Fruit fly (Drosophila melanogaster) whole organism, embryonic: ENCODE data around the gene CG4653.

Experiments
- Abd-B ChIP-seq: fragments of 200-800 bp; sonication (Bioruptor generic); optimal IDR thresholded peaks from 2 replicates; lab custom pipeline; 2018; ENCODE audit warnings: missing biosample characterization, mild to moderate bottlenecking, missing genetic modification characterization, moderate library complexity
- Adf1 ChIP-seq: fragments of 200-800 bp; sonication (Bioruptor generic); IDR thresholded peaks from 2 replicates; pipeline ENCODE4 v1.3.6; 2022; ENCODE audit warnings: missing biosample characterization, missing genetic modification characterization
- Asciz ChIP-seq: fragments of 200-800 bp; sonication (Bioruptor generic); optimal IDR thresholded peaks from 2 replicates; lab custom pipeline; 2017; ENCODE audit warnings: missing biosample characterization, mild to moderate bottlenecking, missing genetic modification characterization, missing genetic modification reagents
- CG10366 ChIP-seq: fragments of 200-800 bp; sonication (Bioruptor generic); IDR thresholded peaks from 2 replicates; pipeline ENCODE4 v1.3.6; 2022; ENCODE audit warnings: missing biosample characterization, missing genetic modification characterization
- CG11695 ChIP-seq: fragments of 200-800 bp; sonication (Bioruptor generic); IDR thresholded peaks from 3 replicates; pipeline ENCODE4 v1.3.6; 2022; ENCODE audit warnings: missing biosample characterization, missing genetic modification characterization
- CG14014 ChIP-seq: fragments of 200-800 bp; sonication (Bioruptor generic); IDR thresholded peaks from 2 replicates; pipeline ENCODE4 v1.3.6; 2022; ENCODE audit warnings: missing biosample characterization, missing genetic modification characterization
- CG14441 ChIP-seq: fragments of 200-800 bp; sonication (Bioruptor generic); IDR thresholded peaks from 2 replicates; pipeline ENCODE4 v1.3.6; 2022; ENCODE audit warnings: missing biosample characterization, missing genetic modification characterization
- CG14667 ChIP-seq: fragments of 200-800 bp; sonication (Bioruptor generic); IDR thresholded peaks from 2 replicates; pipeline ENCODE4 v1.3.6; 2022; ENCODE audit warnings: missing biosample characterization, missing genetic modification characterization
- CG1529 ChIP-seq: fragments of 200-800 bp; sonication (Bioruptor generic); optimal IDR thresholded peaks from 3 replicates; lab custom pipeline; 2018; ENCODE audit warnings: missing biosample characterization, missing genetic modification characterization
- CG15479 ChIP-seq: fragments of 200-800 bp; sonication (Bioruptor generic); optimal IDR thresholded peaks from 3 replicates; lab custom pipeline; 2019; ENCODE audit warnings: missing biosample characterization, mild to moderate bottlenecking, missing genetic modification characterization, moderate library complexity
- CG2712 ChIP-seq: fragments of 200-800 bp; optimal IDR thresholded peaks from 3 replicates; lab custom pipeline; 2019; ENCODE audit warnings: missing biosample characterization, mild to moderate bottlenecking, missing genetic modification characterization, moderate library complexity
- CG31441 ChIP-seq: fragments of 200-800 bp; sonication (Bioruptor generic); IDR thresholded peaks from 2 replicates; pipeline ENCODE4 v1.3.6; 2022; ENCODE audit warnings: missing biosample characterization, missing genetic modification characterization
- CG33213 ChIP-seq: fragments of 200-800 bp; sonication (Bioruptor generic); optimal IDR thresholded peaks from 3 replicates; lab custom pipeline; 2016; ENCODE audit warnings: missing biosample characterization, missing genetic modification characterization
- CG6765 ChIP-seq: fragments of 200-800 bp; sonication (Bioruptor generic); optimal IDR thresholded peaks from 3 replicates; lab custom pipeline; 2017; ENCODE audit warnings: missing biosample characterization, mild to moderate bottlenecking, missing genetic modification characterization
- CG6813 ChIP-seq: fragments of 200-800 bp; sonication (Bioruptor generic); optimal IDR thresholded peaks from 2 replicates; lab custom pipeline; 2017; ENCODE audit warnings: missing biosample characterization, missing genetic modification characterization, mild to moderate bottlenecking, moderate library complexity, missing genetic modification reagents
- CG7372 ChIP-seq: fragments of 200-800 bp; sonication (Bioruptor generic); IDR thresholded peaks from 2 replicates; pipeline ENCODE4 v1.3.6; 2022; ENCODE audit warnings: missing biosample characterization, missing genetic modification characterization
- CG8359 ChIP-seq: fragments of 200-800 bp; sonication (Bioruptor generic); optimal IDR thresholded peaks from 2 replicates; lab custom pipeline; 2017; ENCODE audit warnings: missing biosample characterization, mild to moderate bottlenecking, missing genetic modification characterization, borderline replicate concordance
- CG9797 ChIP-seq: fragments of 200-800 bp; sonication (Bioruptor generic); optimal IDR thresholded peaks from 3 replicates; lab custom pipeline; 2018; ENCODE audit warnings: missing biosample characterization, mild to moderate bottlenecking, missing genetic modification characterization
- CHES-1-like ChIP-seq: fragments of 200-800 bp; sonication (Bioruptor generic); optimal IDR thresholded peaks from 2 replicates; lab custom pipeline; 2016; ENCODE audit warnings: missing biosample characterization, missing genetic modification characterization
- Chrac-16 ChIP-seq: fragments of 200-800 bp; sonication (Bioruptor generic); optimal IDR thresholded peaks from 3 replicates; lab custom pipeline; 2016; ENCODE audit warnings: missing biosample characterization, missing genetic modification characterization
- Dek ChIP-seq: fragments of 200-800 bp; sonication (Bioruptor generic); optimal IDR thresholded peaks from 3 replicates; lab custom pipeline; 2019; ENCODE audit warnings: missing biosample characterization, mild to moderate bottlenecking, missing genetic modification characterization, moderate library complexity
- Dfd ChIP-seq, 2 experiments: fragments of >200 bp; optimal IDR thresholded peaks; 2 replicates each; lab custom pipeline; 2017; ENCODE audit warnings: missing biosample characterization in 2 of 2, missing genetic modification characterization in 2 of 2
- Dll ChIP-seq: fragments of 200-800 bp; sonication (Bioruptor generic); IDR thresholded peaks from 4 replicates; pipeline ENCODE4 v1.3.6; 2022; ENCODE audit warnings: missing biosample characterization, missing genetic modification characterization; ENCODE audit not compliant: partially characterized antibody
- Doc3 ChIP-seq: fragments of 200-800 bp; sonication (Bioruptor generic); IDR thresholded peaks from 3 replicates; pipeline ENCODE4 v1.3.6; 2022; ENCODE audit warnings: missing biosample characterization, missing genetic modification characterization; ENCODE audit not compliant: partially characterized antibody
- Dp ChIP-seq: fragments of 200-800 bp; sonication (Bioruptor generic); optimal IDR thresholded peaks from 2 replicates; lab custom pipeline; 2018; ENCODE audit warnings: missing biosample characterization, mild to moderate bottlenecking, missing genetic modification characterization, moderate library complexity
- Drgx ChIP-seq: fragments of 200-800 bp; sonication (Bioruptor generic); IDR thresholded peaks from 2 replicates; pipeline ENCODE4 v1.3.6; 2022; ENCODE audit warnings: missing biosample characterization, missing genetic modification characterization
- Eip74EF ChIP-seq, 2 experiments: fragments of 200-800 bp in 1 of 2; fragments of >200 bp in 1 of 2; sonication (Bioruptor generic) in 1 of 2; optimal IDR thresholded peaks; 2 replicates each; lab custom pipeline; 2017 to 2019; ENCODE audit warnings: missing biosample characterization in 2 of 2, missing genetic modification characterization in 2 of 2, mild to moderate bottlenecking in 1 of 2, moderate library complexity in 1 of 2
- Hr39 ChIP-seq: fragments of >200 bp; optimal IDR thresholded peaks from 2 replicates; lab custom pipeline; 2017
- Max ChIP-seq: fragments of 200-800 bp; sonication (Bioruptor generic); optimal IDR thresholded peaks from 2 replicates; lab custom pipeline; 2016; ENCODE audit warnings: missing biosample characterization, mild to moderate bottlenecking, missing genetic modification characterization
- Mrtf ChIP-seq: fragments of 200-800 bp; sonication (Bioruptor generic); IDR thresholded peaks from 3 replicates; pipeline ENCODE4 v1.3.6; 2022; ENCODE audit warnings: missing biosample characterization, missing genetic modification characterization
- Oli ChIP-seq: fragments of 200-800 bp; sonication (Bioruptor generic); optimal IDR thresholded peaks from 2 replicates; lab custom pipeline; 2018; ENCODE audit warnings: missing biosample characterization, mild to moderate bottlenecking, missing genetic modification characterization, moderate library complexity
- Rx ChIP-seq: fragments of 200-800 bp; sonication (Bioruptor generic); IDR thresholded peaks from 2 replicates; pipeline ENCODE4 v1.3.6; 2022; ENCODE audit warnings: missing biosample characterization, missing genetic modification characterization
- Side ChIP-seq: fragments of 200-800 bp; sonication (Bioruptor generic); optimal IDR thresholded peaks from 2 replicates; lab custom pipeline; 2016; ENCODE audit warnings: missing biosample characterization, missing genetic modification characterization
- Sin3A ChIP-seq: fragments of >200 bp; optimal IDR thresholded peaks from 2 replicates; lab custom pipeline; 2018
- Trl ChIP-seq, 3 experiments: fragments of >200 bp in 2 of 3; fragments of 200-800 bp in 1 of 3; sonication (Bioruptor generic) in 1 of 3; optimal IDR thresholded peaks; 2 replicates in 1 of 3; 3 replicates in 2 of 3; lab custom pipeline; 2016 to 2017; ENCODE audit warnings: missing biosample characterization in 1 of 3, missing genetic modification characterization in 1 of 3
- cg ChIP-seq: fragments of 200-800 bp; sonication (Bioruptor generic); optimal IDR thresholded peaks from 3 replicates; lab custom pipeline; 2019; ENCODE audit warnings: missing biosample characterization, mild to moderate bottlenecking, missing genetic modification characterization, moderate library complexity
- chinmo ChIP-seq: fragments of 200-800 bp; sonication (Bioruptor generic); IDR thresholded peaks from 4 replicates; pipeline ENCODE4 v1.3.6; 2022; ENCODE audit warnings: missing biosample characterization, missing genetic modification characterization; ENCODE audit not compliant: partially characterized antibody
- chn ChIP-seq: fragments of 200-800 bp; sonication (Bioruptor generic); optimal IDR thresholded peaks from 2 replicates; lab custom pipeline; 2016; ENCODE audit warnings: missing biosample characterization, missing genetic modification characterization
- ci ChIP-seq: fragments of 200-800 bp; sonication (Bioruptor generic); IDR thresholded peaks from 3 replicates; pipeline ENCODE4 v1.3.6; 2022; ENCODE audit warnings: missing biosample characterization, missing genetic modification characterization
- dimm ChIP-seq: fragments of 200-800 bp; sonication (Bioruptor generic); IDR thresholded peaks from 2 replicates; pipeline ENCODE4 v1.3.6; 2022; ENCODE audit warnings: missing biosample characterization, missing genetic modification characterization
- fd3F ChIP-seq: fragments of 200-800 bp; sonication (Bioruptor generic); optimal IDR thresholded peaks from 2 replicates; lab custom pipeline; 2018; ENCODE audit warnings: missing biosample characterization, mild to moderate bottlenecking, missing genetic modification characterization, moderate library complexity
- gsb ChIP-seq: fragments of 200-800 bp; sonication (Bioruptor generic); IDR thresholded peaks from 2 replicates; pipeline ENCODE4 v1.3.6; 2022; ENCODE audit warnings: missing biosample characterization, missing genetic modification characterization
- lab ChIP-seq: fragments of 200-800 bp; sonication (Bioruptor generic); optimal IDR thresholded peaks from 3 replicates; lab custom pipeline; 2017; ENCODE audit warnings: missing biosample characterization, missing genetic modification characterization, mild to moderate bottlenecking, moderate library complexity, missing genetic modification reagents
- p53 ChIP-seq: fragments of 200-800 bp; sonication (Bioruptor generic); optimal IDR thresholded peaks from 2 replicates; lab custom pipeline; 2016; ENCODE audit warnings: missing biosample characterization, missing genetic modification characterization
- prd ChIP-seq, 3 experiments: fragments of >200 bp in 2 of 3; fragments of 200-800 bp in 1 of 3; sonication (Bioruptor generic) in 1 of 3; optimal IDR thresholded peaks in 2 of 3; IDR thresholded peaks in 1 of 3; 2 replicates in 2 of 3; 3 replicates in 1 of 3; pipeline versions ENCODE4 v1.3.6 to Lab custom; 2017 to 2022; ENCODE audit warnings: missing biosample characterization in 1 of 3, missing genetic modification characterization in 1 of 3
- pzg ChIP-seq: fragments of 200-800 bp; sonication (Bioruptor generic); optimal IDR thresholded peaks from 3 replicates; lab custom pipeline; 2018; ENCODE audit warnings: missing biosample characterization, mild to moderate bottlenecking, missing genetic modification characterization, moderate library complexity
- ssp ChIP-seq: fragments of 200-800 bp; sonication (Bioruptor generic); IDR thresholded peaks from 2 replicates; pipeline ENCODE4 v1.3.6; 2022; ENCODE audit warnings: missing biosample characterization, missing genetic modification characterization
- tup ChIP-seq: fragments of 200-800 bp; sonication (Bioruptor generic); optimal IDR thresholded peaks from 2 replicates; lab custom pipeline; 2016; ENCODE audit warnings: missing biosample characterization, mild to moderate bottlenecking, missing genetic modification characterization, moderate library complexity
- zf30C ChIP-seq: fragments of 200-800 bp; sonication (Bioruptor generic); optimal IDR thresholded peaks from 3 replicates; lab custom pipeline; 2018; ENCODE audit warnings: missing biosample characterization, mild to moderate bottlenecking, missing genetic modification characterization
- zfh2 ChIP-seq: fragments of 200-800 bp; sonication (Bioruptor generic); optimal IDR thresholded peaks from 2 replicates; lab custom pipeline; 2016; ENCODE audit warnings: missing biosample characterization, missing genetic modification characterization

Gene CG4653

dm6 chrX:16655724-16656235 is 48.1 kb upstream of the CG4653 start (continued):
- TF ChIP-seq pzg (no peak), CG7372 (GFP tag; lab: Robert Waterston, UW) (no peak), CG8359 (GFP tag; lab: Kevin White, UChicago) (no peak), CG14667 (GFP tag; lab: Robert Waterston, UW) (no peak), fd3F (no peak), CG9797 (no peak), dimm (GFP tag; lab: Robert Waterston, UW) (no peak), CG15479 (GFP tag; lab: Kevin White, UChicago) (peak; percentile 5), Mrtf (GFP tag; lab: Robert Waterston, UW) (no peak), CG6813 (GFP tag; lab: Kevin White, UChicago) (peak; percentile 24), Doc3 (GFP tag; lab: Robert Waterston, UW) (no peak), chinmo (peak; percentile 85; the same call in 2 of the 4 replicates), Adf1 (no peak), Dek (no peak), CG10366 (no peak), chn (GFP tag; lab: Kevin White, UChicago) (no peak), Sin3A (lab: Kevin White, UChicago) (no peak), tup (GFP tag; lab: Kevin White, UChicago) (no peak), CG14441 (GFP tag; lab: Robert Waterston, UW) (no peak), lab (GFP tag; lab: Kevin White, UChicago) (peak; percentile 59), Eip74EF (GFP tag; optimal IDR thresholded peaks at IDR 0.05; lab: Kevin White, UChicago) (no peak), ssp (GFP tag; lab: Robert Waterston, UW) (no peak), p53 (no peak), Trl (optimal IDR thresholded peaks at IDR 0.05; lab: Kevin White, UChicago) (peak in 1 of 2 experiments; percentile 57), Trl (GFP tag; optimal IDR thresholded peaks at IDR 0.05; lab: Kevin White, UChicago) (no peak), Side (GFP tag; lab: Kevin White, UChicago) (no peak), Drgx (GFP tag; lab: Robert Waterston, UW) (no peak), CG33213 (GFP tag; lab: Kevin White, UChicago) (no peak), zf30C (GFP tag; lab: Kevin White, UChicago) (no peak), CHES-1-like (GFP tag; lab: Kevin White, UChicago) (peak; percentile 34), zfh2 (no peak), Chrac-16 (GFP tag; lab: Kevin White, UChicago) (no peak), Oli (no peak), CG14014 (GFP tag; lab: Robert Waterston, UW) (no peak), Dll (GFP tag; lab: Robert Waterston, UW) (0 out of 4 replicates have a peak, but pooled peaks have one; percentile 13), Hr39 (lab: Kevin White, UChicago) (no peak), Rx (GFP tag; lab: Robert Waterston, UW) (no peak), Max (GFP tag; lab: Kevin White, UChicago) (peak; percentile 7), cg (GFP tag; lab: Kevin White, UChicago) (peak; percentile 90), gsb (GFP tag; lab: Robert Waterston, UW) (no peak), Asciz (no peak), Abd-B (GFP tag; lab: Kevin White, UChicago) (no peak), Dp (no peak), CG6765 (GFP tag; lab: Kevin White, UChicago) (no peak), Dfd (GFP tag; optimal IDR thresholded peaks at IDR 0.05; lab: Kevin White, UChicago) (no peak), ci (GFP tag; lab: Robert Waterston, UW) (no peak), prd (optimal IDR thresholded peaks at IDR 0.05; lab: Kevin White, UChicago) (no peak), prd (GFP tag; IDR thresholded peaks at IDR 0.05; lab: Robert Waterston, UW) (no peak), CG1529 (GFP tag; lab: Kevin White, UChicago) (no peak), CG2712 (tag; lab: Kevin White, UChicago) (peak; percentile 45), CG11695 (no peak), CG31441 (GFP tag; lab: Robert Waterston, UW) (no peak)
